Worm (Caenorhabditis elegans): Measurements from ENCODE around the gene ccdc-55.

Gene ccdc-55

ce11 chrIII:4168665-4169064 is at the start of gene ccdc-55:
ccdc-55 (minus strand) TSS chrIII:4168765.
- no peak for TF ChIP-seq F10E7.11 (tag; optimal IDR thresholded peaks at IDR 0.05)
- TF ChIP-seq nfya-1 (tag; optimal IDR thresholded peaks at IDR 0.05; ENCODE audit: borderline replicate concordance, insufficient read depth), result no peak
- TF ChIP-seq egl-44 (GFP tag; IDR thresholded peaks at IDR 0.05), result no peak
- TF ChIP-seq ztf-28 (GFP tag; IDR thresholded peaks at IDR 0.05), result no peak
- no peak for TF ChIP-seq rpc-1 (optimal IDR thresholded peaks at IDR 0.05)
- no peak for TF ChIP-seq rpc-1 (tag; optimal IDR thresholded peaks at IDR 0.05)
- no peak for TF ChIP-seq madf-3 (GFP tag; IDR thresholded peaks at IDR 0.05)
- TF ChIP-seq cebp-1 (GFP tag; IDR thresholded peaks at IDR 0.05), result no peak
- TF ChIP-seq cebp-1 (tag; optimal IDR thresholded peaks at IDR 0.05), result no peak
- no peak for TF ChIP-seq F33H1.4 (GFP tag; IDR thresholded peaks at IDR 0.05)
- no peak for TF ChIP-seq K11D2.4 (GFP tag; IDR thresholded peaks at IDR 0.05)
- TF ChIP-seq unc-130 (GFP tag; optimal IDR thresholded peaks at IDR 0.05), result no peak
- TF ChIP-seq nhr-179 (tag; optimal IDR thresholded peaks at IDR 0.05), result no peak
- TF ChIP-seq B0336.3 (GFP tag; IDR thresholded peaks at IDR 0.05), result no peak
- no peak for TF ChIP-seq tbx-9 (tag; optimal IDR thresholded peaks at IDR 0.05; ENCODE audit: borderline replicate concordance)

ce11 chrIII:4210661-4211060 is 42.1 kb upstream of the ccdc-55 start:
- TF ChIP-seq C17E4.6 (GFP tag; IDR thresholded peaks at IDR 0.05), result no peak
- TF ChIP-seq nfyb-1 (GFP tag; IDR thresholded peaks at IDR 0.05), result peak; percentile 94

ce11 chrIII:4209188-4209587 is 40.6 kb upstream of the ccdc-55 start, which contains the start of gene phlp-2:
phlp-2 (plus strand) TSS chrIII:4209488.
- TF ChIP-seq nfyb-1 (GFP tag; IDR thresholded peaks at IDR 0.05), result 0 out of 2 replicates have a peak, but pooled peaks have one; percentile 19
- no peak for TF ChIP-seq bed-1 (GFP tag; IDR thresholded peaks at IDR 0.05)
- TF ChIP-seq F55B11.4 (tag; optimal IDR thresholded peaks at IDR 0.05; ENCODE audit: borderline replicate concordance, insufficient read depth), result no peak
- no peak for TF ChIP-seq Y53G8AR.9 (GFP tag; conservative IDR thresholded peaks at IDR 0.05)

- TF ChIP-seq attf-6 (GFP tag; IDR thresholded peaks at IDR 0.05) (0 out of 2 replicates have a peak, but pooled peaks have one; percentile 45), cebp-1 (GFP tag; IDR thresholded peaks at IDR 0.05) (no peak), cebp-1 (tag; optimal IDR thresholded peaks at IDR 0.05) (peak; percentile 27), B0336.3 (GFP tag; IDR thresholded peaks at IDR 0.05) (peak; percentile 65), athp-1 (tag; optimal IDR thresholded peaks at IDR 0.05) (no peak), ama-1 (optimal IDR thresholded peaks at IDR 0.05) (no peak), ama-1 (GFP tag; optimal IDR thresholded peaks at IDR 0.05) (peak in 1 of 2 experiments; percentile 22), unc-130 (GFP tag; optimal IDR thresholded peaks at IDR 0.05) (no peak), nhr-27 (tag; optimal IDR thresholded peaks at IDR 0.05) (no peak), F49E8.2 (tag; optimal IDR thresholded peaks at IDR 0.05; ENCODE audit: insufficient read depth) (peak; percentile 44), snpc-1.3 (tag; optimal IDR thresholded peaks at IDR 0.05; ENCODE audit: insufficient read depth) (peak; percentile 15), madf-6 (GFP tag; IDR thresholded peaks at IDR 0.05) (peak; percentile 40; the same call in 1 of the 2 replicates), nhr-90 (tag; optimal IDR thresholded peaks at IDR 0.05) (no peak), hrde-1 (tag; optimal IDR thresholded peaks at IDR 0.05; ENCODE audit: borderline replicate concordance) (peak; percentile 36), hsf-1 (GFP tag; IDR thresholded peaks at IDR 0.05) (0 out of 2 replicates have a peak, but pooled peaks have one; percentile 9), xnd-1 (tag; optimal IDR thresholded peaks at IDR 0.05) (no peak), Y53G8AR.9 (GFP tag; conservative IDR thresholded peaks at IDR 0.05) (no peak), zim-3 (tag; optimal IDR thresholded peaks at IDR 0.05) (no peak), bed-1 (GFP tag; IDR thresholded peaks at IDR 0.05) (no peak), ekl-4 (GFP tag; IDR thresholded peaks at IDR 0.05) (0 out of 2 replicates have a peak, but pooled peaks have one; percentile 19), pbrm-1 (GFP tag; IDR thresholded peaks at IDR 0.05) (peak; percentile 54; the same call in 1 of the 2 replicates), B0019.2 (GFP tag; conservative IDR thresholded peaks at IDR 0.05) (no peak)
Observed at ce11 chrIII:4208210-4208609, 39.6 kb upstream of the ccdc-55 start.

All from whole organism, young adult.